Worm (Caenorhabditis elegans): Measurements from ENCODE around the gene F16B12.4.

DNA sequence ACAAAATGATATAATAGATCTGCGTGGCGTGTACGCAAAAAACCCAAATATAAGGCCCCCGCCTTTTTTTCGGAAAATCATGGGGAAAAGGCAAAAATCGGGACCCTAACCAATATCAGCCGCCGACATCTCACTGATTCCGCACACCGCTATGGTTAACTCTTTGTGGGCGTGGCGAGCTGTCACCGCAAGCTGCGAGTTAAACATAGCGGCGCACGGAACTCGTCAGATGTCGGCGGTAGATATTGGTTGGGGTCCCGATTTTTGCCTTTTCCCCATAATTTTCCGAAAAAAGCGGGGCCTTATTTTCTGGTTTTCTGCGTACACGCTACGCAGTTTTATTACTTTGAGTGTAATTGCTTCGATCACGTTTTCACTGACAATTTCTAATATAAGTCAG is 20.3 kb upstream of the F16B12.4 start:
- TF ChIP-seq nhr-237 (tag; optimal IDR thresholded peaks at IDR 0.05) (no peak), ztf-11 (tag; optimal IDR thresholded peaks at IDR 0.05) (no peak), mep-1 (tag; optimal IDR thresholded peaks at IDR 0.05) (no peak), unc-62 (GFP tag; optimal IDR thresholded peaks at IDR 0.05) (no peak), unc-39 (tag; optimal IDR thresholded peaks at IDR 0.05) (no peak), pha-4 (tag; optimal IDR thresholded peaks at IDR 0.05) (no peak), unc-120 (tag; optimal IDR thresholded peaks at IDR 0.05; ENCODE audit: poor library complexity, severe bottlenecking) (no peak), lin-32 (GFP tag; optimal IDR thresholded peaks at IDR 0.05) (no peak), sptf-1 (tag; optimal IDR thresholded peaks at IDR 0.05) (no peak), snpc-4 (tag; optimal IDR thresholded peaks at IDR 0.05) (no peak), mls-2 (tag; optimal IDR thresholded peaks at IDR 0.05) (no peak), nhr-76 (tag; optimal IDR thresholded peaks at IDR 0.05) (no peak), elt-3 (tag; optimal IDR thresholded peaks at IDR 0.05) (no peak)

Measured in whole organism, mixed stage, embryonic.